Fruit fly (Drosophila melanogaster): ENCODE results near the gene CG15412.

DNA sequence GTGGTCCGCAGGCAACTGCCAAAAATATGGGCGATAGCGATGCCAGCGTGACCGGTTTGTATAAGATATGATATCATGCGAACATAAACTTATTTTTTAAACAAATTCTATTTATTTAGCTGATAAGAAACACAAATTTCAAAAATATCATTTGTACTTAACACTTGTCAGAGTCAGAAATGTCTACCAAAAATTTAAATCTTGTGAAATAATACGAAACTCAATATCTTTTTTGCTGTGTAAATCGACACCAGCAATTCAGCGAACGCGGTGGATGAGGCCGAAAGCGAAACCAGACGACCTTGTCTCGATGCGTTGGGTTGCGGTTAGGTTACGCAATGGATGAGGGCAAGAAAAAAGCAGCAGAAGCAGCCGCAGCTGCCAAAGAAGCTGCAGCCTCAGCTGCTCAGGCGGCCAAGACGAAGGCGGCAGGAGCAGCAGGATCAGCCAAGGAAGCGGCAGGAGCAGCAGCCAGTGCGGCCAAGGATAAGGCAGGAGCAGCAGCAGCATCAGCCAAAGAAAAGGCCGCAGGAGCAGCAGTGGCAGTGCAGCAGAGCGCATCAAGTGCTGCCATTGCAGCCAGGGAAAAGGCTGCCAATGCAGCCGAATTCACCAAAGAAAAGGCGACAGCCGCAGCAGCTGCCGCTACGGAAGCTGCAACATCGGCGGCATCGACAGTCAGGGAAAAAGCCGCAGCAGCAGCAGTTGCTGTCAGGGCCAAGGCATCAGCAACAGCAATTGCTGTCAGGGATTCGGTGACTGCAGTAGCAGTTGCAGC lies 41.2 kb upstream of the CG15412 start, which contains the start of gene CG31952:
- no peak for TF ChIP-seq CG8301 (tag; optimal IDR thresholded peaks at IDR 0.05)
- TF ChIP-seq CG14655 (GFP tag; optimal IDR thresholded peaks at IDR 0.05), result no peak

Data from whole organism, pupa.